Fruit fly (Drosophila melanogaster): ENCODE data around the gene CG15484.

DNA sequence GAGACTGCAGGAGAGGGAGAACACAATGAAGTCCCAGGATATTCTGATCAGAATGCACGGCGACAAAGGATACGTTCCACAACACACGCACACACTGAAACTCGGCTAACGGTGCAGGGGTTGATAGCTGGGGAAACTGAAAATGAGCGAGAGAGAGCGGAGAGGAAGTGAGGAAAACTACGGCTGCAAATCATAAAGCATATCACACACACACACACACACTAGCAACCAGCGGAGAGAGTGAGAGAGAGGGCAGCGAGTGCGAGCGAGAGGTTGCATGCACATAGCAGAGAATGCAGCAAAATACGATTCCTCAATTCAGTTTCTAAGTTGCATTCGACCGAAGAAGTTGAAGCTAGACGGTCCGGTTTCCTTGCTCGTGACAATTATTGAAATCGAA, 29.2 kb downstream of the CG15484 start:
- TF ChIP-seq CTCF (optimal IDR thresholded peaks at IDR 0.05) (no peak), CG8478 (optimal IDR thresholded peaks at IDR 0.05) (no peak)

Measured in S2 (cell line).